Worm (Caenorhabditis elegans) whole organism, mixed stage, embryonic: ENCODE data around the gene sumv-2.

Experiments
- blmp-1 ChIP-seq: fragments of 150-350 bp; optimal IDR thresholded peaks from 2 replicates; lab custom pipeline; 2014; ENCODE audit warnings: missing biosample characterization, missing genetic modification characterization
- elt-3 ChIP-seq: fragments of 150-350 bp; optimal IDR thresholded peaks from 2 replicates; lab custom pipeline; 2014; ENCODE audit warnings: missing biosample characterization, missing genetic modification characterization
- lsy-2 ChIP-seq: fragments of 150-350 bp; optimal IDR thresholded peaks from 2 replicates; lab custom pipeline; 2014; ENCODE audit warnings: missing biosample characterization, missing genetic modification characterization
- nhr-237 ChIP-seq: fragments of 150-350 bp; optimal IDR thresholded peaks from 2 replicates; lab custom pipeline; 2014; ENCODE audit warnings: missing biosample characterization, missing genetic modification characterization
- nhr-76 ChIP-seq: sonication (generic microtip); optimal IDR thresholded peaks from 2 replicates; lab custom pipeline; 2017; ENCODE audit warnings: missing biosample characterization, missing genetic modification characterization
- pha-4 ChIP-seq: fragments of 150-350 bp; optimal IDR thresholded peaks from 2 replicates; lab custom pipeline; 2018; ENCODE audit warnings: missing biosample characterization, missing genetic modification reagents, missing genetic modification characterization
- unc-39 ChIP-seq: fragments of 150-350 bp; optimal IDR thresholded peaks from 2 replicates; lab custom pipeline; 2014; ENCODE audit warnings: missing biosample characterization, missing genetic modification characterization
- unc-62 ChIP-seq: fragments of 150-350 bp; optimal IDR thresholded peaks from 2 replicates; lab custom pipeline; 2014; ENCODE audit warnings: missing biosample characterization, missing genetic modification reagents, missing genetic modification characterization

DNA sequence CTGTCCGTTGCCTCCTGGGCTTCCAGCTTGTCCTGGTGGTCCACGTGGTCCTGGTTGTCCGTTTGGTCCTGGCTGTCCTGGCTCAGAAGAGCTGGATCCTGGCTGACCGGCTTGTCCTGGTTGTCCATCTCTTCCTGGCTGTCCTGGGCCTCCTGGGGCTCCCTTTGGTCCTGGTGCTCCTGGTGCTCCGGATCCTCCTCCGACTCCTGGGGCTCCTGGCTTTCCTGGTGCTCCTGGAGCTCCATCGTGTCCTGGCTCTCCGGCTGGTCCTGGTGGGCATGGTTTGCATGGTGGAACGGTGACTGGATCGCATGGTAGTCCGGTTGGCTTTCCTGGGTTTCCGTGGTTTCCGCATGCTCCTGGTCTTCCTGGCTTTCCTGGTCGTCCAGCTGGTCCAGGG lies 35.7 kb downstream of the sumv-2 start:
- no peak for TF ChIP-seq pha-4 (tag; lab: Kevin White, UChicago)
- no peak for TF ChIP-seq unc-39 (tag; lab: Kevin White, UChicago)
- no peak for TF ChIP-seq unc-62
- no peak for TF ChIP-seq elt-3
- TF ChIP-seq nhr-237 (tag; lab: Kevin White, UChicago), result no peak
- no peak for TF ChIP-seq nhr-76 (tag; lab: Kevin White, UChicago)
- no peak for TF ChIP-seq lsy-2 (tag; lab: Kevin White, UChicago)
- TF ChIP-seq blmp-1, result no peak
